Fruit fly (Drosophila melanogaster): ENCODE results near the gene CG33985.

- TF ChIP-seq CG7101 (tag; optimal IDR thresholded peaks at IDR 0.05) (no peak), bab1 (GFP tag; optimal IDR thresholded peaks at IDR 0.05) (no peak), kay (GFP tag; ENCODE audit: borderline replicate concordance) (no peak), cic (GFP tag; optimal IDR thresholded peaks at IDR 0.05) (no peak), CG11617 (GFP tag; optimal IDR thresholded peaks at IDR 0.05) (no peak), Crg-1 (GFP tag; optimal IDR thresholded peaks at IDR 0.05) (no peak), pad (GFP tag; optimal IDR thresholded peaks at IDR 0.05) (no peak), toe (GFP tag; optimal IDR thresholded peaks at IDR 0.05) (no peak), ovo (GFP tag; optimal IDR thresholded peaks at IDR 0.05) (no peak)
Observed at dm6 chr3L:15562727-15563057, 36.1 kb upstream of the CG33985 start.

All from whole organism, adult.